Fruit fly (Drosophila melanogaster): ENCODE data around the gene Nufip.

The Nufip gene

DNA sequence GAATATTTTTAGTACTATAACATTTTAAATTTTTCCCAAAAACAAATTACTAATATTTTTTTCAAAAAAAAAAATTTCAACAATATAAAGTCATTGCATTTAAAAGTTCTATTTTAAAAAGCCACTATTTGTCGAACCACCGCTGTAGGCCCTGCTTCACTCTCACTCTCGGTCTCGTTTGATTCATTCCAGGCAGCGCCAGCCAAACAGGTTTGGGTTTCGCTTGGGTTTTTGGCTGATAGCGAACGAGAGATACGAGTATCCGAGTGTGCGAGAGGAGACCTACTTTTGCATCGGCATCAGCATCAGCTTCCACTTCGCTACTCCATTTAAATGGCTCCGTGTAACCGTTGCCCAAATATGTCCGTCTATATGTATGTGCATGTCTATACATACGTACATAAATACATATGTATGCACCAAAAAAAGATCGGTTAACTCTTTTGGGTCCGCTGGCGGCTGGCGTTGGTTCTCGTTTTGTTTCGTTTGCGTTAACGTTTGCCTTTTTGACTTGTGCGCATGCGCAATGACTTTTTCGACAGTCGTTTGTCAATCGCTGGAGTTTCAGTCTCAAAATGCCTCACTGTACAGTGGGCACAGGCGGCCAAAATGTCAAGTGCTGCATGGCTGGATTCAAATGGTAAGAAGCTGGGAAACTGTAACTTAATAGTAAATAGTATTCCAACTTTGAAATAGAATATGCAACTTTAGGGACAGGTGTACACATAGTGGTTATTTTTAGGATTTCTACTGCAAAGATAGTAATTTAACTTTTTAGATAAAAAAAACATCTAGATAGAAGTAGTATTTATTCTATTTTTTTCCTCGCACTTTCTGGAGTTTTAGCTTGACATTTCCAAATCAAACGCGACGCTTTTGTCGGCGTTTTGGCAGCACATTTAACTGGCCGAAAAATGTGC, 20.9 kb upstream of the Nufip start (continued):
- TF ChIP-seq dan (GFP tag; IDR thresholded peaks at IDR 0.05) (no peak), dmrt99B (tag; optimal IDR thresholded peaks at IDR 0.05) (peak; percentile 91), CG5953 (GFP tag; IDR thresholded peaks at IDR 0.05) (peak; percentile 46; the same call in 1 of the 2 replicates), gsb (GFP tag; IDR thresholded peaks at IDR 0.05) (peak; percentile 49; the same call in 1 of the 2 replicates), Dip3 (GFP tag; optimal IDR thresholded peaks at IDR 0.05) (peak; percentile 19), row (GFP tag; IDR thresholded peaks at IDR 0.05) (peak; percentile 79), CG6175 (GFP tag; IDR thresholded peaks at IDR 0.05) (no peak), az2 (GFP tag; optimal IDR thresholded peaks at IDR 0.05) (peak; percentile 73), Hmx (GFP tag; optimal IDR thresholded peaks at IDR 0.05) (no peak), CG12769 (tag; optimal IDR thresholded peaks at IDR 0.05) (peak; percentile 86), CG9932 (GFP tag; IDR thresholded peaks at IDR 0.05) (peak; percentile 46; the same call in 1 of the 2 replicates), tll (GFP tag; optimal IDR thresholded peaks at IDR 0.05) (no peak), Jarid2 (GFP tag; optimal IDR thresholded peaks at IDR 0.05) (peak; percentile 47), Mad (GFP tag; optimal IDR thresholded peaks at IDR 0.05) (peak; percentile 54), klu (GFP tag; IDR thresholded peaks at IDR 0.05) (0 out of 2 replicates have a peak, but pooled peaks have one; percentile 35), CG13775 (GFP tag; optimal IDR thresholded peaks at IDR 0.05) (peak; percentile 39), mam (GFP tag; optimal IDR thresholded peaks at IDR 0.05) (peak; percentile 33), CG9876 (GFP tag; optimal IDR thresholded peaks at IDR 0.05) (no peak), Sry-β (GFP tag; optimal IDR thresholded peaks at IDR 0.05) (no peak), cg (GFP tag; optimal IDR thresholded peaks at IDR 0.05) (peak; percentile 50), grau (tag; optimal IDR thresholded peaks at IDR 0.05) (peak; percentile 83), CG4360 (GFP tag; IDR thresholded peaks at IDR 0.05) (0 out of 2 replicates have a peak, but pooled peaks have one; percentile 6), CG10565 (GFP tag; optimal IDR thresholded peaks at IDR 0.05) (no peak), Sin3A (optimal IDR thresholded peaks at IDR 0.05) (no peak), CG4424 (GFP tag; optimal IDR thresholded peaks at IDR 0.05) (peak; percentile 65), CG11723 (GFP tag; optimal IDR thresholded peaks at IDR 0.05) (peak; percentile 42), CG7372 (GFP tag; IDR thresholded peaks at IDR 0.05) (peak; percentile 36), CG34224 (GFP tag; IDR thresholded peaks at IDR 0.05; ENCODE audit: partially characterized antibody) (no peak), CG2199 (GFP tag; IDR thresholded peaks at IDR 0.05) (no peak), ken (GFP tag; IDR thresholded peaks at IDR 0.05) (0 out of 3 replicates have a peak, but pooled peaks have one; percentile 37), bowl (GFP tag; IDR thresholded peaks at IDR 0.05) (peak; percentile 54; the same call in 1 of the 2 replicates), NK7.1 (GFP tag; optimal IDR thresholded peaks at IDR 0.05) (peak; percentile 43), Taf1 (GFP tag; IDR thresholded peaks at IDR 0.05) (0 out of 2 replicates have a peak, but pooled peaks have one; percentile 11), bigmax (GFP tag; optimal IDR thresholded peaks at IDR 0.05) (no peak), dpn (GFP tag; optimal IDR thresholded peaks at IDR 0.05) (peak; percentile 51 to 56), CG3726 (GFP tag; IDR thresholded peaks at IDR 0.05) (0 out of 3 replicates have a peak, but pooled peaks have one; percentile 30), TFAM (GFP tag; optimal IDR thresholded peaks at IDR 0.05) (no peak), Rfx (GFP tag; IDR thresholded peaks at IDR 0.05) (peak; percentile 66), CG7928 (GFP tag; optimal IDR thresholded peaks at IDR 0.05) (peak; percentile 10), phol (tag; optimal IDR thresholded peaks at IDR 0.05) (peak; percentile 79), ara (GFP tag; IDR thresholded peaks at IDR 0.05) (0 out of 2 replicates have a peak, but pooled peaks have one; percentile 34), CG7357 (GFP tag; IDR thresholded peaks at IDR 0.05) (peak; percentile 53; the same call in 2 of the 3 replicates), sr (GFP tag; IDR thresholded peaks at IDR 0.05) (no peak), CG15479 (GFP tag; optimal IDR thresholded peaks at IDR 0.05) (no peak), rib (GFP tag; IDR thresholded peaks at IDR 0.05) (peak; percentile 44; the same call in 1 of the 2 replicates), ranshi (GFP tag; IDR thresholded peaks at IDR 0.05) (0 out of 2 replicates have a peak, but pooled peaks have one; percentile 58), Awh (GFP tag; IDR thresholded peaks at IDR 0.05) (peak; percentile 44; the same call in 1 of the 2 replicates), CG2202 (tag; optimal IDR thresholded peaks at IDR 0.05) (no peak)

Measured in whole organism, embryonic.